Worm (Caenorhabditis elegans): ENCODE data around the gene msp-45.

DNA sequence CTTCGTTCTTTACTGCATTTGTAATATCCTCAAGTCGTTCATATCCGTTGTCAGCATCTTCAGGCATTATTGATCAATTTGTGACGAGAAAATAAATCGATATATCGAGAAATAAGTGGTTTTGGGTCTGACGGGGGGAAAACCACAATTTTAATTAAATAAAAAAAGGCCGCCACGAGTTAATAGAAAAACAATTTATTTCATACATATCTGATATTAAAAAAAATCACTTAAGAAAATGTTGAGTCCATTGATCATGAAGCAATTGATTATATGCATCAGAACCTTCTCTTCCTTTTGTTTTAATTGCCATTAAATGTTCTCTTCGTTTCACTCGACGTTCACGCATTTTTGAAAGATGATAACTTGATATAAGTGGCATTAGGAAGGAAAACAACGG is 8.5 kb downstream of the msp-45 start, which contains the start of gene F58A6.5:
- no peak for TF ChIP-seq grh-1 (GFP tag; IDR thresholded peaks at IDR 0.05)
- no peak for TF ChIP-seq ama-1 (optimal IDR thresholded peaks at IDR 0.05)
- no peak for TF ChIP-seq lin-39 (tag; optimal IDR thresholded peaks at IDR 0.05)
- no peak for TF ChIP-seq rnt-1 (tag; optimal IDR thresholded peaks at IDR 0.05)
- TF ChIP-seq blmp-1 (tag; optimal IDR thresholded peaks at IDR 0.05), result no peak
- TF ChIP-seq isw-1 (GFP tag; IDR thresholded peaks at IDR 0.05), result no peak
- no peak for TF ChIP-seq lin-15B (tag; optimal IDR thresholded peaks at IDR 0.05)
- TF ChIP-seq unc-30 (tag; optimal IDR thresholded peaks at IDR 0.05), result no peak
- no peak for TF ChIP-seq lir-3 (tag; optimal IDR thresholded peaks at IDR 0.05; ENCODE audit: poor library complexity)
- no peak for TF ChIP-seq lin-13 (GFP tag; optimal IDR thresholded peaks at IDR 0.05)

All from whole organism, L1 larva.